Fruit fly (Drosophila melanogaster) whole organism, wandering third instar larva: ENCODE results near the gene CG17726.
A peak's percentile ranks its signal among the peaks of the same experiment; 100 is the strongest.

ENCODE experiments used
- CG32264 ChIP-seq: fragments of 200-800 bp; sonication (Bioruptor generic); optimal IDR thresholded peaks from 2 replicates; lab custom pipeline; 2016; ENCODE audit warnings: missing biosample characterization, missing genetic modification characterization
- CrebA ChIP-seq: fragments of 200-800 bp; sonication (Bioruptor generic); optimal IDR thresholded peaks from 2 replicates; lab custom pipeline; 2016; ENCODE audit warnings: missing biosample characterization, mild to moderate bottlenecking, missing genetic modification characterization, borderline replicate concordance
- Dfd ChIP-seq: fragments of >200 bp; optimal IDR thresholded peaks from 2 replicates; lab custom pipeline; 2017; ENCODE audit warnings: missing biosample characterization, missing genetic modification characterization
- Dif ChIP-seq: fragments of 200-275, 200-300 bp; sonication (Bioruptor generic); optimal IDR thresholded peaks from 2 replicates; lab custom pipeline; 2018; ENCODE audit warnings: missing biosample characterization, missing genetic modification characterization; ENCODE audit not compliant: partially characterized antibody
- GATAd ChIP-seq: sonication (Bioruptor generic); optimal IDR thresholded peaks from 2 replicates; lab custom pipeline; 2016; ENCODE audit warnings: missing biosample characterization, missing genetic modification characterization
- Hnf4 ChIP-seq: fragments of 200-800 bp; sonication (Bioruptor generic); optimal IDR thresholded peaks from 2 replicates; lab custom pipeline; 2016; ENCODE audit warnings: missing biosample characterization, mild to moderate bottlenecking, missing genetic modification characterization
- Hr78 ChIP-seq: fragments of >200 bp; optimal IDR thresholded peaks from 2 replicates; lab custom pipeline; 2017; ENCODE audit warnings: missing biosample characterization, missing genetic modification characterization
- Jra ChIP-seq: sonication (Bioruptor generic); optimal IDR thresholded peaks from 2 replicates; lab custom pipeline; 2016; ENCODE audit warnings: missing biosample characterization, missing genetic modification characterization
- Myc ChIP-seq: fragments of >200 bp; optimal IDR thresholded peaks from 2 replicates; lab custom pipeline; 2017
- OdsH ChIP-seq: fragments of 200-800 bp; sonication (Bioruptor generic); optimal IDR thresholded peaks from 2 replicates; lab custom pipeline; 2016; ENCODE audit warnings: missing biosample characterization, mild to moderate bottlenecking, missing genetic modification characterization
- Rel ChIP-seq, 2 experiments: fragments of 200-800 bp; sonication (Bioruptor generic) in 1 of 2; optimal IDR thresholded peaks; 2 replicates in 1 of 2; 3 replicates in 1 of 2; lab custom pipeline; 2016 to 2019; ENCODE audit warnings: mild to moderate bottlenecking in 2 of 2, missing biosample characterization in 2 of 2, missing genetic modification characterization in 2 of 2, moderate library complexity in 1 of 2
- Sp1 ChIP-seq: fragments of 200-800 bp; sonication (Bioruptor generic); optimal IDR thresholded peaks from 3 replicates; lab custom pipeline; 2019; ENCODE audit warnings: missing biosample characterization, mild to moderate bottlenecking, missing genetic modification characterization, moderate library complexity
- Vsx2 ChIP-seq: fragments of 200-300, 225-300 bp; sonication (Bioruptor generic); optimal IDR thresholded peaks from 2 replicates; lab custom pipeline; 2018; ENCODE audit warnings: missing biosample characterization, missing genetic modification characterization; ENCODE audit not compliant: partially characterized antibody
- brk ChIP-seq: fragments of 200-800 bp; sonication (Bioruptor generic); optimal IDR thresholded peaks from 2 replicates; lab custom pipeline; 2016; ENCODE audit warnings: missing biosample characterization, mild to moderate bottlenecking, missing genetic modification characterization
- dl ChIP-seq, 2 experiments: fragments of 175-275, 200-275 bp in 1 of 2; fragments of 200-275 bp in 1 of 2; sonication (Bioruptor generic); optimal IDR thresholded peaks; lab custom pipeline; 2018; ENCODE audit warnings: mild to moderate bottlenecking in 2 of 2, missing biosample characterization in 2 of 2, missing genetic modification characterization in 2 of 2, moderate library complexity in 2 of 2; ENCODE audit not compliant: partially characterized antibody in 2 of 2, insufficient read depth in 1 of 2
- dmrt93B ChIP-seq: fragments of 200-800 bp; sonication (Bioruptor generic); optimal IDR thresholded peaks from 2 replicates; lab custom pipeline; 2018; ENCODE audit warnings: missing biosample characterization, mild to moderate bottlenecking, missing genetic modification characterization
- dsf ChIP-seq: sonication (Bioruptor generic); optimal IDR thresholded peaks from 2 replicates; lab custom pipeline; 2016; ENCODE audit warnings: missing biosample characterization, missing genetic modification characterization, borderline replicate concordance
- ey ChIP-seq: fragments of 200-800 bp; sonication (Bioruptor generic); optimal IDR thresholded peaks from 2 replicates; lab custom pipeline; 2016; ENCODE audit warnings: missing biosample characterization, missing genetic modification characterization
- foxo ChIP-seq, 2 experiments: fragments of 200-800 bp; sonication (Bioruptor generic); optimal IDR thresholded peaks; 2 replicates in 1 of 2; 3 replicates in 1 of 2; lab custom pipeline; 2016 to 2017; ENCODE audit warnings: missing biosample characterization in 2 of 2, missing genetic modification characterization in 2 of 2
- jim ChIP-seq: fragments of 175-275, 200-325 bp; sonication (Bioruptor generic); optimal IDR thresholded peaks from 2 replicates; lab custom pipeline; 2016; ENCODE audit warnings: missing biosample characterization, mild to moderate bottlenecking, missing genetic modification characterization
- lola ChIP-seq: fragments of >200 bp; optimal IDR thresholded peaks from 2 replicates; lab custom pipeline; 2017; ENCODE audit warnings: missing biosample characterization, missing genetic modification characterization
- pan ChIP-seq: fragments of >200 bp; optimal IDR thresholded peaks from 2 replicates; lab custom pipeline; 2017
- psq ChIP-seq: fragments of 200-800 bp; sonication (Bioruptor generic); optimal IDR thresholded peaks from 3 replicates; lab custom pipeline; 2017; ENCODE audit warnings: missing biosample characterization, mild to moderate bottlenecking, missing genetic modification characterization, moderate library complexity
- sv ChIP-seq: fragments of 200-800 bp; sonication (Bioruptor generic); optimal IDR thresholded peaks from 3 replicates; lab custom pipeline; 2016; ENCODE audit warnings: missing biosample characterization, missing genetic modification characterization
- tai ChIP-seq: sonication (Bioruptor generic); optimal IDR thresholded peaks from 2 replicates; lab custom pipeline; 2016; ENCODE audit warnings: missing biosample characterization, missing genetic modification characterization
- usp ChIP-seq: fragments of >200 bp; optimal IDR thresholded peaks from 2 replicates; lab custom pipeline; 2017; ENCODE audit warnings: missing biosample characterization, missing genetic modification characterization
- woc ChIP-seq: sonication (Bioruptor generic); optimal IDR thresholded peaks from 2 replicates; lab custom pipeline; 2016; ENCODE audit warnings: missing biosample characterization, mild to moderate bottlenecking, missing genetic modification characterization

Gene CG17726

DNA sequence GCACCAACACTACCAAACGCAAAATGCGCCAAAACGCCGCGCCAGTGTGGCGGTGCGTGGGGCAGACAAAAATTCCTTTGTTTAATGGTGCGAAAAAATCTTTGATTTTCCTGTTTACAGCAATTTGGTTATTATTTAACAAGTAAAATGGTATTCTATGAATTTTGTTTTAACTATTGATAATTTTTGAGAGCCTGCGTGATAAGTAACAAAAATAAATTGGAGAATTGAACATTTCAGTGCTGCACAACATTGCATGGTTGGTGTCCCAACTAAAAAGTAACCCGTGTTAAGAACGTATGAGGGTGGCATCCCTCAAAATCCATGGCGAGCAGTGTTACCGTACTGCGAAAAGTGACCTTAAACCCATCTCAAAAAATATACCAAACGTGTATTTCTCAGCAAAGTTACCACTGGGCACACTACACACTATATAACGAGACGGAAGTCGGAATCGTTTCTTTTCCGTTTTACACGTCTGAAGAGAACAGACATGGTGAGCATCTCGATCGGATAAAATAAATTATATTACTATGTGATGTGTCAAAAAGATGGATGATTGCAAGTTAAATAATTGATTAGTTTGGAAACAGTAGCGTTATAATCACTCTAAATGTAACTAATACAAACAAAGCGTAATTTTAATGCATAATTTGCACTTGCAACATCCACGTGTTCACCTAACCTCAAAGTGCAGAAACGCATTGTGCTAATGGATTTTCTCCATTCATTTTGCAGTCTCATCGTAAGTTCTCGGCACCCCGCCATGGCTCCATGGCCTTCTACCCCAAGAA lies 4.9 kb upstream of the CG17726 start, which contains the start of the genes CG6693 and RpL3 (continued):
- peak in 1 of 2 experiments; percentile 61 for TF ChIP-seq foxo (GFP tag; optimal IDR thresholded peaks at IDR 0.05; lab: Kevin White, UChicago)
- no peak for TF ChIP-seq dl (GFP tag; optimal IDR thresholded peaks at IDR 0.05; lab: Kevin White, UChicago; ENCODE audit: insufficient read depth in 1 of 2, partially characterized antibody in 2 of 2)
- TF ChIP-seq pan (lab: Kevin White, UChicago), result no peak
- TF ChIP-seq ey (GFP tag; lab: Kevin White, UChicago), result peak; percentile 12
- TF ChIP-seq Sp1 (GFP tag; lab: Kevin White, UChicago), result peak; percentile 88

- no peak for TF ChIP-seq CrebA (GFP tag; lab: Kevin White, UChicago)
- TF ChIP-seq GATAd (GFP tag; lab: Kevin White, UChicago), result no peak
- no peak for TF ChIP-seq Rel (GFP tag; optimal IDR thresholded peaks at IDR 0.05; lab: Kevin White, UChicago)
- TF ChIP-seq Rel (tag; optimal IDR thresholded peaks at IDR 0.05; lab: Kevin White, UChicago), result no peak
- no peak for TF ChIP-seq lola (GFP tag; lab: Kevin White, UChicago)
- TF ChIP-seq Myc, result no peak
- no peak for TF ChIP-seq sv (GFP tag; lab: Kevin White, UChicago)
- no peak for TF ChIP-seq dsf (GFP tag; lab: Kevin White, UChicago)
- TF ChIP-seq usp, result no peak
- TF ChIP-seq jim (GFP tag; lab: Kevin White, UChicago), result no peak
- no peak for TF ChIP-seq foxo (GFP tag; optimal IDR thresholded peaks at IDR 0.05; lab: Kevin White, UChicago)
These were observed 4.0 kb upstream of the CG17726 start for dm6 chr3R:11222587-11222986.

dm6 chr3R:11224478-11224877 lies 2.1 kb upstream of the CG17726 start:
- TF ChIP-seq Hr78 (no peak), tai (GFP tag; lab: Kevin White, UChicago) (no peak)

DNA sequence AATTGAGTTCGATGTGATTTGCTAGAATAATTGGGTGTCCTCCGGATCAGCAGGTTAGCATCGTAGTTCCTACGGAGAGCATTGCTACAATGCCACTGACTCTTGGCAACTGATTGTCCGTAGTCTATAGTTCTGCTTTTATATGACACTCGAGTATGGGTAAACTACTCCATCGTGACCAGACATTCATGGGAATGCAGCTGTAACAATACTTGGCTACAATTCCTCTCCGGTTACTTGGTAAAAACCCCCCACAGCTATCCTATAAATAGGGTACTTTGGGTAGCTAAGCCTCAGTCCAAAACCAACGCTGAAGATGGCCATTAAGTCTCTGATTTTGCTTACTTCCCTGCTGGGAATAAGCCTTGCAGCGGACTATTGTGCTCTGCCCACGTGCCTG lies 1.3 kb upstream of the CG17726 start, which contains the start of gene scpr-C:
TSS of gene scpr-C (plus strand) at position 301 of the 400 bp plus-strand sequence.
- no peak for TF ChIP-seq OdsH
- no peak for TF ChIP-seq woc

dm6 chr3R:11230392-11230791 lies 3.8 kb downstream of the CG17726 start, which contains the start of gene GCC88:
Gene GCC88, minus strand, starts transcription at chr3R:11230600.
- TF ChIP-seq lola (GFP tag; lab: Kevin White, UChicago) (no peak), Myc (no peak), Dif (GFP tag; lab: Kevin White, UChicago) (no peak), psq (GFP tag; lab: Kevin White, UChicago) (no peak), OdsH (no peak), dmrt93B (GFP tag; lab: Kevin White, UChicago) (no peak), Dfd (no peak)

- TF ChIP-seq Dfd (no peak), woc (no peak), usp (no peak), brk (GFP tag; lab: Kevin White, UChicago) (no peak), Hnf4 (GFP tag; lab: Kevin White, UChicago) (no peak), dl (GFP tag; optimal IDR thresholded peaks at IDR 0.05; lab: Kevin White, UChicago; ENCODE audit: insufficient read depth in 1 of 2, partially characterized antibody in 2 of 2) (no peak), Vsx2 (GFP tag; lab: Kevin White, UChicago) (no peak), CG32264 (no peak), lola (GFP tag; lab: Kevin White, UChicago) (no peak), GATAd (GFP tag; lab: Kevin White, UChicago) (no peak), jim (GFP tag; lab: Kevin White, UChicago) (no peak), Jra (no peak)
These were observed 4.5 kb downstream of the CG17726 start for dm6 chr3R:11231037-11231436.
